Fruit fly (Drosophila melanogaster) Kc167 (cell line): ENCODE results near the gene Cp110.

ENCODE experiments used
- Sin3A ChIP-seq: fragments of >200 bp; optimal IDR thresholded peaks from 2 replicates; lab custom pipeline; 2018; ENCODE audit warnings: missing external identifiers
- psq ChIP-seq: fragments of >200 bp; optimal IDR thresholded peaks from 2 replicates; lab custom pipeline; 2017; ENCODE audit warnings: missing external identifiers

- TF ChIP-seq psq (lab: Kevin White, UChicago) (no peak), Sin3A (lab: Kevin White, UChicago) (no peak)
Observed at dm6 chrX:22510776-22511175, 28.9 kb downstream of the Cp110 start.
